Fruit fly (Drosophila melanogaster) Kc167 (cell line): ENCODE measurements around the gene CG14223.

Experiments used
- Myc ChIP-seq: fragments of >200 bp; optimal IDR thresholded peaks from 2 replicates; lab custom pipeline; 2017; ENCODE audit warnings: missing external identifiers
- Sin3A ChIP-seq: fragments of >200 bp; optimal IDR thresholded peaks from 2 replicates; lab custom pipeline; 2018; ENCODE audit warnings: missing external identifiers
- h ChIP-seq: fragments of >200 bp; optimal IDR thresholded peaks from 3 replicates; lab custom pipeline; 2018; ENCODE audit warnings: missing external identifiers
- insv ChIP-seq: fragments of >200 bp; optimal IDR thresholded peaks from 3 replicates; lab custom pipeline; 2018; ENCODE audit warnings: missing external identifiers
- psq ChIP-seq: fragments of >200 bp; optimal IDR thresholded peaks from 2 replicates; lab custom pipeline; 2017; ENCODE audit warnings: missing external identifiers
- ttk ChIP-seq: sonication (Bioruptor generic); optimal IDR thresholded peaks from 2 replicates; lab custom pipeline; 2017; ENCODE audit warnings: missing external identifiers

The CG14223 gene

DNA sequence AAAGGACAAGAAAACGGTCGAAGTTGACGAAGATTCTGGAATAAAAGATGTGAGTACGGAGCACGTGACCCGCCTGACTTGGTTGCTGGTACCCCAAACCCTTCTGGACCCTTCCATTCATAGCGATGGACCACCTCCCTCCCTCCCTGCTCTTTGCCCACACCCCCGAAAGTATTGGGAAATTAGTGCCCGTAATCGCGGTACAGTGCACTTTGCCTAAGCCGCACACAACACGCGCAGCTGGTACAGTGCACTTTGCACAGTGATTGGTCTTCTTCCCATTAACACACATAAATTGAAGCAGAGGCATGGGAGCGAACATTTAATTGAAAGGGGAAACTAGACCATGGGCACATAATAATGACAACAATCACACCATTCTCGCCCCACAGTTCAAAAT, 20.3 kb upstream of the CG14223 start:
- TF ChIP-seq insv (lab: Kevin White, UChicago) (no peak), Myc (no peak), h (lab: Kevin White, UChicago) (no peak), psq (no peak), ttk (lab: Kevin White, UChicago) (no peak), Sin3A (lab: Kevin White, UChicago) (no peak)

DNA sequence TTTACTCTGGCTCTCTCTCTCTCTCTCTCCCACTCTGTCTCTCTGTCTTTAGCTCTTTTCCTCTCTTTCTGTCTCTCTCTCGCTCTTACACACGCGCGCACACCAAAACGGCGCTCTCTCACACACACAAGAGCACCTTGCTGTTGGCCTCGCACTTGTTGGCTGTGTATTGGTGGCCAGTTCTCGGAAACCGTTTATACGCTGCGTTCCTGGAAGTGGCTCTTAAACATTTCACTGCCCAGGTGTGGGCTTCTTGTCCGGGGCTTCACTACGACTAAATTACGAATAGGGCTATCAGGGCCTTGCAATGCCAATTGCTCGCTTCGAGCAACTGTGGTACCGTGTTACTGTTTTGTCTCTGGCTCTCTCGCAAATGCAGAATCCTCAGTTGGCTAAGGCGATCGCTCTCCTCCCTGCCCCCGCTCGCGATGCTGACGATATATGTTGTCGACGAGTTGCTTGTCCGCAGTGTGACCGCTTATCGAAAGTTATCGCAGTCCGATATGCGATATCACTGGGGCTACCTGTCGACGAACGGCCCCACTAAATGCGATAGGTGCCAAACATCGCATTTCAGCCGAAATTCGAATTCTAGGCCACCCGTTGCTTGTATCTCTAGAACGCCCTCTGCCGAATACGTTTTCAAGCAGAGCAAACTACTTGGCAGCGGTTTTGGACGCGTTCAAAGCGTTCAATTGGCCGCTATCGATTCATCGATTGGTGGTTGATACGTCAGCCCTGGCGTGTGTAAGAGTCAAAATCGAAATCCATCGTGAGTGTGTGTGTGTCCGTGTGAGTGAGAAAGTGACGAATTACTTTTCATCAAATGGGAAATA, 19.5 kb upstream of the CG14223 start, which contains the start of the genes dome and Ubqn:
dome (minus strand) TSS at position 479 of the 836 bp plus-strand sequence.
Ubqn (plus strand) TSS at position 769 of the 836 bp plus-strand sequence.
- no peak for TF ChIP-seq Myc

- TF ChIP-seq Sin3A (lab: Kevin White, UChicago) (no peak), psq (no peak)
Measured at dm6 chrX:19679207-19679606, 15.4 kb upstream of the CG14223 start.

- TF ChIP-seq insv (lab: Kevin White, UChicago): no peak
- no peak for TF ChIP-seq h (lab: Kevin White, UChicago)
- no peak for TF ChIP-seq psq
- no peak for TF ChIP-seq Myc
Measured at dm6 chrX:19675662-19676061, 11.9 kb upstream of the CG14223 start, which contains the start of gene et. et (minus strand) TSS chrX:19675891.

- TF ChIP-seq insv (lab: Kevin White, UChicago): no peak
Measured at dm6 chrX:19668405-19668804, 4.6 kb upstream of the CG14223 start.

dm6 chrX:19667444-19668104, 3.8 kb upstream of the CG14223 start:
- no peak for TF ChIP-seq Myc

DNA sequence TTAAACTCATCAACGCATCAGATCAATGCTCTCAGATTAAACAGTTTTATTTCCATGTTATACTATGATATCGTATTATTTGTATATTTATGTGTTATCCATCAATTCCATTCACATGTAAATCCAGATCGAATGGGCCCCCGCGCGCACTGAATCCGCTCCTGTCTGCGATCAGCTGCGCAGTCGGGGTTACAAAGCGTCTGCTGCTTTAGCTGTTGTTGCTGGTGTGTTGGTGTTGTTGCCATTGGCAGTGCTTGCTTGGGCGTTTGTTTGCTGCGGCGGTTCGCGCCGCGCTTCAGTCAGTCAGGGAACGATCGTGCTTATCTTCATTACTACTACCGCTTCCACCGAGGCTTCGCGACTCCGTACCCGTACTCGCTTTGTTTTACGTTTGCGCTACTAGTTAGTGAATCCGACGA, 3.2 kb upstream of the CG14223 start, which contains the start of gene Zw:
Zw (plus strand) TSS at position 262 of the 419 bp plus-strand sequence.
- TF ChIP-seq ttk (lab: Kevin White, UChicago) (no peak), h (lab: Kevin White, UChicago) (no peak), insv (lab: Kevin White, UChicago) (no peak), psq (no peak), Sin3A (lab: Kevin White, UChicago) (no peak), Myc (no peak)

DNA sequence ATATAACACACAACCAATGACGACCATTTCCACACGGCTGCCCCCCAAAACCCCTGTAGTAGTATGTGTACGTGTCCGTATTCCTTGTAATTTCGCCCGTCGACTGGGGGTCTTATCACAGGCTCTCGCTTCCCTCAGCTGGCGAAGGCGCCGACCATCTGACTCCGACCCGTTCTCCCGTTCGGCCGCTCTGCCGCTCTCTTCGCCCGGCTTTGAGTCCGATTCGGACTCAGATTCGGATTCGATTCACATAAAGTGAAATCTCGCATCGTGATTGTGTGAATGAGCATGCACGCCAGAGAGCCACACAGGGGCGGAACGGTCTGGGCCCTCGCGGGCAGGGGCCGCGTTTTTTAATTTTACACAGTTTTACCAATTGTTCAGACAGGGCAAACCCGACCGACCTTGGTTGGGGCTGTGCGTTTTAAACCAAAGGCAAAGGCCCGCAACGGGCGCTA, 1.9 kb upstream of the CG14223 start:
- TF ChIP-seq Myc: no peak
- TF ChIP-seq insv (lab: Kevin White, UChicago): no peak
- no peak for TF ChIP-seq Sin3A (lab: Kevin White, UChicago)
- no peak for TF ChIP-seq psq
- no peak for TF ChIP-seq h (lab: Kevin White, UChicago)
- no peak for TF ChIP-seq ttk (lab: Kevin White, UChicago)

DNA sequence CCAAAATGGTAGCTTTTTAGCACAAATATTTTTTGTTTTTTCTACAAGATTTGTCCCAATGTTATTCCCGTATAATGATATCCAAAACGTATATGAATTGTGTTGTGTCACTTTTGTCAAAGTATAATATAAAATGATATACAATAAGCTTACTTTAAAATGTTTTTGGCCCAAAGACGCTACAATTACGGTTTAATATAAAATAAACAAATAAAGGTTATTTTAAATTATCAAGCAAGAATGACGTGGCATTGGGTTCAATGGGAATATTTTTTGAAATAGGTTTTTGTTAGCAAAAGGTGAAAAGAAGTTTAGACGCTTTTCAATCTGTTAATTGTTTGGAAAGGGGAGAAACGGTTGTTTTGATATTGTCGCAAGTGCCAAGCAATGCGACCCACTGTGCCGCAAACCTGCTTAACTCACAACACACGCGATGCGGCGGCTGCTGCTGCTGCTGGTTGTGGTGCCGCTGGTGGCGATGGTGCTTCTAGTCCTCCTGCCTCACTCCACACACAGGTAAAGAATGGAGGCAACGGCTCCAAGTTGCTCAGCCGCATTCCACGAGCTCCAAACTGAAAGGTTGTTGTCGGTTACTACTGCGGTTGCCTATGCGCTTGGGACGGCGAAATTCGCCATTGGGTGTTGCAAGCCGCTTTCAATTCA, 444 bp downstream of the CG14223 start:
- TF ChIP-seq ttk (lab: Kevin White, UChicago) (no peak), h (lab: Kevin White, UChicago) (no peak), Sin3A (lab: Kevin White, UChicago) (no peak), Myc (no peak), insv (lab: Kevin White, UChicago) (no peak), psq (no peak)

dm6 chrX:19662583-19663195, 1.1 kb downstream of the CG14223 start:
- TF ChIP-seq h (lab: Kevin White, UChicago) (no peak), insv (lab: Kevin White, UChicago) (no peak), Sin3A (lab: Kevin White, UChicago) (no peak), ttk (lab: Kevin White, UChicago) (no peak), psq (no peak), Myc (no peak)

- TF ChIP-seq psq: no peak
- no peak for TF ChIP-seq ttk (lab: Kevin White, UChicago)
- no peak for TF ChIP-seq Sin3A (lab: Kevin White, UChicago)
- TF ChIP-seq Myc: no peak
- no peak for TF ChIP-seq insv (lab: Kevin White, UChicago)
- no peak for TF ChIP-seq h (lab: Kevin White, UChicago)
Measured at dm6 chrX:19651757-19652419, 11.9 kb downstream of the CG14223 start, which contains the start of the genes Ranbp21 and Elys. Ranbp21 (minus strand) TSS chrX:19652269. Elys (plus strand) TSS chrX:19652305.
